Worm (Caenorhabditis elegans) whole organism, young adult: ENCODE measurements around the gene T23B5.3.

Source experiments
- B0336.3 ChIP-seq: fragments of 200-800 bp; sonication (Bioruptor generic); IDR thresholded peaks from 2 replicates; pipeline ENCODE4 v1.3.6; 2022; ENCODE audit warnings: missing genetic modification characterization, missing compliant biosample characterization
- T26A5.8 ChIP-seq: sonication (generic microtip); optimal IDR thresholded peaks from 2 replicates; lab custom pipeline; 2016; ENCODE audit warnings: missing genetic modification characterization, missing compliant biosample characterization
- aptf-3 ChIP-seq: fragments of 200-800 bp; sonication (Bioruptor generic); IDR thresholded peaks from 2 replicates; pipeline ENCODE4 v1.3.6; 2022; ENCODE audit warnings: missing genetic modification characterization, missing compliant biosample characterization

- TF ChIP-seq aptf-3 (GFP tag; lab: Robert Waterston, UW) (no peak), T26A5.8 (tag; lab: Kevin White, UChicago) (no peak), B0336.3 (GFP tag; lab: Robert Waterston, UW) (peak; percentile 40; the same call in 1 of the 2 replicates)
Measured at ce11 chrIV:12689709-12690142, 1.3 kb downstream of the T23B5.3 start.
